Fruit fly (Drosophila melanogaster): ENCODE measurements around the gene Fim.

The Fim gene

DNA sequence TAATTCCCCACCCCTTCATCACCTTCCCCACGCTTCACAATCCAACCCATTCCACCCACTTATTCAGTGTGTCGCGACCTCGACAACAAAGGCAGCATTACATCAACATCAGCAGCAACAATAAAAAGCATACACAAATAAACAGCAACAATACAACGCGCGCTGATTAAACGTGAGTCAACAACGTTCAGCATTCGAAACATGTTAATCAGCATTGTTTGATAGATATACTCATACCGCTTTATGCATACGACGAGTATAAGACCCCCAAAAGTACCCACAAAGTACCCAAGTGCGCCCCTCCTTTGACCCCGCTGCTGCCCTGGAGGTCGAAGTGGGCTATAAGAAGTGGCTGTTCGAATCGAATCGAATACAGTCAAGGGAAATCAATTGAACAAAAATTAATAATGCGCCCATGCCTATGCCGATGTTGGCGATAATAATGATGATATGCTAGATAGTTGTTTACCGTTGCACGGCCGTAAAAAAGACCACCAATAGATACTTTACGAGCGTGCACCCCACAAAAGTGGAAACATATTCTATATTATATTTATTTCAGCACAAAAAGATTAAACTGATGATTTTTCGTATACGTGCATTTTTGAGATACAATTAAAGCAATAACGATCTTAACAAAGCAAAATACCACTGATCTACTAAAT lies 7.4 kb downstream of the Fim start (continued):
- no peak for TF ChIP-seq Dref (GFP tag; IDR thresholded peaks at IDR 0.05)
- no peak for TF ChIP-seq CG8765 (GFP tag; IDR thresholded peaks at IDR 0.05)
- no peak for TF ChIP-seq cato (GFP tag; optimal IDR thresholded peaks at IDR 0.05; ENCODE audit: borderline replicate concordance)
- no peak for TF ChIP-seq CG8359 (GFP tag; optimal IDR thresholded peaks at IDR 0.05; ENCODE audit: borderline replicate concordance)
- TF ChIP-seq cwo (GFP tag; optimal IDR thresholded peaks at IDR 0.05) = peak; percentile 50
- TF ChIP-seq row (GFP tag; IDR thresholded peaks at IDR 0.05) = 0 out of 3 replicates have a peak, but pooled peaks have one; percentile 3
- no peak for TF ChIP-seq Drgx (GFP tag; IDR thresholded peaks at IDR 0.05)
- no peak for TF ChIP-seq CG17328 (GFP tag; IDR thresholded peaks at IDR 0.05)
- peak; percentile 20 for TF ChIP-seq her (GFP tag; optimal IDR thresholded peaks at IDR 0.05)
- TF ChIP-seq CG34376 (GFP tag; optimal IDR thresholded peaks at IDR 0.05) = peak; percentile 23
- TF ChIP-seq CG12744 (GFP tag; optimal IDR thresholded peaks at IDR 0.05) = no peak
- no peak for TF ChIP-seq CG17359 (tag; optimal IDR thresholded peaks at IDR 0.05)
- TF ChIP-seq slbo (GFP tag; IDR thresholded peaks at IDR 0.05) = no peak
- no peak for TF ChIP-seq CG7786 (GFP tag; optimal IDR thresholded peaks at IDR 0.05)
- TF ChIP-seq CG4282 (GFP tag; optimal IDR thresholded peaks at IDR 0.05) = no peak
- no peak for TF ChIP-seq tgo (GFP tag; IDR thresholded peaks at IDR 0.05)
- TF ChIP-seq tna (GFP tag; IDR thresholded peaks at IDR 0.05; ENCODE audit: partially characterized antibody) = no peak
- peak; percentile 8 for TF ChIP-seq CG15269 (tag; optimal IDR thresholded peaks at IDR 0.05)
- TF ChIP-seq CG10267 (tag; optimal IDR thresholded peaks at IDR 0.05) = no peak
- no peak for TF ChIP-seq CG10431 (GFP tag; optimal IDR thresholded peaks at IDR 0.05)
- no peak for TF ChIP-seq Neu2 (GFP tag; optimal IDR thresholded peaks at IDR 0.05; ENCODE audit: borderline replicate concordance)
- TF ChIP-seq CG15696 (tag; optimal IDR thresholded peaks at IDR 0.05) = no peak
- no peak for TF ChIP-seq Bgb (GFP tag; IDR thresholded peaks at IDR 0.05; ENCODE audit: partially characterized antibody)
- no peak for TF ChIP-seq CG17385 (GFP tag; optimal IDR thresholded peaks at IDR 0.05)
- TF ChIP-seq CG2678 (tag; optimal IDR thresholded peaks at IDR 0.05) = peak; percentile 3
- TF ChIP-seq zfh1 (GFP tag; IDR thresholded peaks at IDR 0.05) = no peak
- no peak for TF ChIP-seq HLH4C (GFP tag; IDR thresholded peaks at IDR 0.05; ENCODE audit: partially characterized antibody)
- TF ChIP-seq CG7745 (tag; optimal IDR thresholded peaks at IDR 0.05) = no peak
- TF ChIP-seq Atf3 (GFP tag; optimal IDR thresholded peaks at IDR 0.05) = no peak
- no peak for TF ChIP-seq CG18011 (GFP tag; optimal IDR thresholded peaks at IDR 0.05)
- peak; percentile 16 for TF ChIP-seq Mes4 (GFP tag; optimal IDR thresholded peaks at IDR 0.05)
- no peak for TF ChIP-seq gcm (GFP tag; optimal IDR thresholded peaks at IDR 0.05)
- TF ChIP-seq CG4854 (GFP tag; optimal IDR thresholded peaks at IDR 0.05) = no peak
- TF ChIP-seq CG17568 (GFP tag; optimal IDR thresholded peaks at IDR 0.05) = peak; percentile 30
- TF ChIP-seq Usf (GFP tag; optimal IDR thresholded peaks at IDR 0.05) = no peak
- peak; percentile 10 for TF ChIP-seq bigmax (GFP tag; optimal IDR thresholded peaks at IDR 0.05)
- peak; percentile 57 for TF ChIP-seq Fer1 (GFP tag; optimal IDR thresholded peaks at IDR 0.05)
- no peak for TF ChIP-seq Ptx1 (GFP tag; IDR thresholded peaks at IDR 0.05)
- TF ChIP-seq CG7556 (GFP tag; optimal IDR thresholded peaks at IDR 0.05) = peak; percentile 30
- no peak for TF ChIP-seq NFAT (GFP tag; IDR thresholded peaks at IDR 0.05)
- TF ChIP-seq CG2875 (GFP tag; optimal IDR thresholded peaks at IDR 0.05) = peak; percentile 0
- TF ChIP-seq CG30020 (tag; optimal IDR thresholded peaks at IDR 0.05) = no peak
- TF ChIP-seq oc (tag; optimal IDR thresholded peaks at IDR 0.05) = peak; percentile 61
- TF ChIP-seq CG18476 (GFP tag; optimal IDR thresholded peaks at IDR 0.05) = no peak
- no peak for TF ChIP-seq CG2889 (GFP tag; IDR thresholded peaks at IDR 0.05)
- no peak for TF ChIP-seq vfl (GFP tag; optimal IDR thresholded peaks at IDR 0.05)
- peak; percentile 34 for TF ChIP-seq ATbp (GFP tag; optimal IDR thresholded peaks at IDR 0.05)
- no peak for TF ChIP-seq sna (GFP tag; IDR thresholded peaks at IDR 0.05; ENCODE audit: partially characterized antibody)
- peak; percentile 32 for TF ChIP-seq CHES-1-like (GFP tag; optimal IDR thresholded peaks at IDR 0.05)

Measured in whole organism, embryonic.